Fruit fly (Drosophila melanogaster) whole organism, embryonic: ENCODE measurements around the gene Rack1.

ENCODE experiments used
- Blimp-1 ChIP-seq: fragments of 200-800 bp; sonication (Bioruptor generic); optimal IDR thresholded peaks from 3 replicates; lab custom pipeline; 2018; ENCODE audit warnings: missing biosample characterization, missing genetic modification characterization, mild to moderate bottlenecking, moderate library complexity, missing genetic modification reagents
- BtbVII ChIP-seq: fragments of 200-800 bp; sonication (Bioruptor generic); optimal IDR thresholded peaks from 3 replicates; lab custom pipeline; 2017; ENCODE audit warnings: missing biosample characterization, mild to moderate bottlenecking, missing genetic modification characterization
- Bteb2 ChIP-seq: fragments of 200-800 bp; sonication (Bioruptor generic); optimal IDR thresholded peaks from 2 replicates; lab custom pipeline; 2016; ENCODE audit warnings: missing biosample characterization, missing genetic modification characterization
- CG1024 ChIP-seq: fragments of 200-800 bp; sonication (Bioruptor generic); IDR thresholded peaks from 2 replicates; pipeline ENCODE4 v1.3.6; 2022; ENCODE audit warnings: missing biosample characterization, missing genetic modification characterization
- CG12071 ChIP-seq: fragments of 200-800 bp; sonication (Bioruptor generic); optimal IDR thresholded peaks from 3 replicates; lab custom pipeline; 2018; ENCODE audit warnings: missing biosample characterization, mild to moderate bottlenecking, missing genetic modification characterization
- CG14710 ChIP-seq: fragments of 200-800 bp; sonication (Bioruptor generic); optimal IDR thresholded peaks from 3 replicates; lab custom pipeline; 2019; ENCODE audit warnings: missing biosample characterization, mild to moderate bottlenecking, missing genetic modification characterization, moderate library complexity
- CG15073 ChIP-seq: fragments of 200-800 bp; sonication (Bioruptor generic); optimal IDR thresholded peaks from 2 replicates; lab custom pipeline; 2016; ENCODE audit warnings: missing biosample characterization, missing genetic modification characterization
- CG17385 ChIP-seq: fragments of 200-800 bp; sonication (Bioruptor generic); optimal IDR thresholded peaks from 3 replicates; lab custom pipeline; 2018; ENCODE audit warnings: missing biosample characterization, mild to moderate bottlenecking, missing genetic modification characterization
- CG17568 ChIP-seq: fragments of 200-800 bp; sonication (Bioruptor generic); optimal IDR thresholded peaks from 2 replicates; lab custom pipeline; 2018; ENCODE audit warnings: missing biosample characterization, mild to moderate bottlenecking, missing genetic modification characterization, moderate library complexity
- CG2199 ChIP-seq: fragments of 200-800 bp; sonication (Bioruptor generic); IDR thresholded peaks from 3 replicates; pipeline ENCODE4 v1.3.6; 2022; ENCODE audit warnings: missing biosample characterization, missing genetic modification characterization
- CG2875 ChIP-seq: fragments of 200-800 bp; sonication (Bioruptor generic); optimal IDR thresholded peaks from 2 replicates; lab custom pipeline; 2017; ENCODE audit warnings: missing biosample characterization, mild to moderate bottlenecking, missing genetic modification characterization, missing genetic modification reagents
- CG30020 ChIP-seq: fragments of 200-800 bp; optimal IDR thresholded peaks from 2 replicates; lab custom pipeline; 2019; ENCODE audit warnings: missing biosample characterization, mild to moderate bottlenecking, missing genetic modification characterization, moderate library complexity
- CG5180 ChIP-seq: fragments of 200-800 bp; sonication (Bioruptor generic); optimal IDR thresholded peaks from 3 replicates; lab custom pipeline; 2017; ENCODE audit warnings: missing biosample characterization, missing genetic modification characterization, mild to moderate bottlenecking, moderate library complexity, missing genetic modification reagents
- CG6254 ChIP-seq: fragments of 200-800 bp; sonication (Bioruptor generic); optimal IDR thresholded peaks from 3 replicates; lab custom pipeline; 2017; ENCODE audit warnings: mild to moderate bottlenecking, missing biosample characterization, missing genetic modification reagents, missing genetic modification characterization
- CG6813 ChIP-seq: fragments of 200-800 bp; sonication (Bioruptor generic); optimal IDR thresholded peaks from 2 replicates; lab custom pipeline; 2017; ENCODE audit warnings: missing biosample characterization, missing genetic modification characterization, mild to moderate bottlenecking, moderate library complexity, missing genetic modification reagents
- CG7987 ChIP-seq: fragments of 200-800 bp; sonication (Bioruptor generic); optimal IDR thresholded peaks from 2 replicates; lab custom pipeline; 2018; ENCODE audit warnings: missing biosample characterization, mild to moderate bottlenecking, missing genetic modification characterization, moderate library complexity
- CG8290 ChIP-seq, 3 experiments: fragments of 200-800 bp; sonication (Bioruptor generic); optimal IDR thresholded peaks; 2 replicates each; lab custom pipeline; 2016 to 2019; ENCODE audit warnings: missing biosample characterization in 3 of 3, missing genetic modification characterization in 3 of 3, mild to moderate bottlenecking in 2 of 3, moderate library complexity in 1 of 3
- CG8765 ChIP-seq: fragments of 200-800 bp; sonication (Bioruptor generic); IDR thresholded peaks from 2 replicates; pipeline ENCODE4 v1.3.6; 2022; ENCODE audit warnings: missing biosample characterization, missing genetic modification characterization
- CHES-1-like ChIP-seq: fragments of 200-800 bp; sonication (Bioruptor generic); optimal IDR thresholded peaks from 2 replicates; lab custom pipeline; 2016; ENCODE audit warnings: missing biosample characterization, missing genetic modification characterization
- CrebB ChIP-seq: fragments of 200-800 bp; sonication (Bioruptor generic); optimal IDR thresholded peaks from 3 replicates; lab custom pipeline; 2018; ENCODE audit warnings: missing biosample characterization, mild to moderate bottlenecking, missing genetic modification characterization
- Gsc ChIP-seq: fragments of 200-800 bp; sonication (Bioruptor generic); IDR thresholded peaks from 2 replicates; pipeline ENCODE4 v1.3.6; 2022; ENCODE audit warnings: missing biosample characterization, missing genetic modification characterization
- HLHmδ ChIP-seq: fragments of 200-800 bp; sonication (Bioruptor generic); optimal IDR thresholded peaks from 2 replicates; lab custom pipeline; 2018; ENCODE audit warnings: missing biosample characterization, mild to moderate bottlenecking, missing genetic modification characterization, moderate library complexity
- NK7.1 ChIP-seq: fragments of 200-800 bp; sonication (Bioruptor generic); optimal IDR thresholded peaks from 3 replicates; lab custom pipeline; 2016; ENCODE audit warnings: missing biosample characterization, missing genetic modification characterization
- Pdp1 ChIP-seq, 2 experiments: fragments of 200-800 bp; sonication (Bioruptor generic); optimal IDR thresholded peaks; 3 replicates each; lab custom pipeline; 2016; ENCODE audit warnings: missing biosample characterization in 2 of 2, missing genetic modification characterization in 2 of 2, mild to moderate bottlenecking in 1 of 2, moderate library complexity in 1 of 2
- Trl ChIP-seq, 3 experiments: fragments of >200 bp in 2 of 3; fragments of 200-800 bp in 1 of 3; sonication (Bioruptor generic) in 1 of 3; optimal IDR thresholded peaks; 2 replicates in 1 of 3; 3 replicates in 2 of 3; lab custom pipeline; 2016 to 2017; ENCODE audit warnings: missing biosample characterization in 1 of 3, missing genetic modification characterization in 1 of 3
- Vsx1 ChIP-seq: fragments of 200-800 bp; sonication (Bioruptor generic); optimal IDR thresholded peaks from 2 replicates; lab custom pipeline; 2017; ENCODE audit warnings: missing biosample characterization, mild to moderate bottlenecking, missing genetic modification characterization, missing genetic modification reagents
- Xrp1 ChIP-seq: fragments of 200-800 bp; sonication (Bioruptor generic); IDR thresholded peaks from 2 replicates; pipeline ENCODE4 v1.3.6; 2022; ENCODE audit warnings: missing biosample characterization, missing genetic modification characterization
- ab ChIP-seq: fragments of 200-800 bp; sonication (Bioruptor generic); optimal IDR thresholded peaks from 2 replicates; lab custom pipeline; 2016; ENCODE audit warnings: missing biosample characterization, missing genetic modification characterization
- ap ChIP-seq: fragments of 200-800 bp; sonication (Bioruptor generic); IDR thresholded peaks from 2 replicates; pipeline ENCODE4 v1.3.6; 2022; ENCODE audit warnings: missing biosample characterization, missing genetic modification characterization
- bowl ChIP-seq: fragments of 200-800 bp; sonication (Bioruptor generic); IDR thresholded peaks from 2 replicates; pipeline ENCODE4 v1.3.6; 2022; ENCODE audit warnings: missing biosample characterization, missing genetic modification characterization
- chif ChIP-seq, 2 experiments: fragments of 200-800 bp; sonication (Bioruptor generic); optimal IDR thresholded peaks; 3 replicates each; lab custom pipeline; 2016; ENCODE audit warnings: missing biosample characterization in 2 of 2, missing genetic modification characterization in 2 of 2
- chm ChIP-seq: fragments of 200-800 bp; sonication (Bioruptor generic); IDR thresholded peaks from 2 replicates; pipeline ENCODE4 v1.3.6; 2022; ENCODE audit warnings: missing biosample characterization, missing genetic modification characterization
- crol ChIP-seq: fragments of 200-800 bp; sonication (Bioruptor generic); IDR thresholded peaks from 2 replicates; pipeline ENCODE4 v1.3.6; 2022; ENCODE audit warnings: missing biosample characterization, missing genetic modification characterization
- danr ChIP-seq: fragments of 200-800 bp; sonication (Bioruptor generic); IDR thresholded peaks from 2 replicates; pipeline ENCODE4 v1.3.6; 2022; ENCODE audit warnings: missing biosample characterization, missing genetic modification characterization
- dpn ChIP-seq, 2 experiments: fragments of 200-800 bp; sonication (Bioruptor generic); optimal IDR thresholded peaks; 3 replicates each; lab custom pipeline; 2016; ENCODE audit warnings: missing biosample characterization in 2 of 2, missing genetic modification characterization in 2 of 2
- ftz-f1 ChIP-seq: fragments of 200-800 bp; sonication (Bioruptor generic); optimal IDR thresholded peaks from 2 replicates; lab custom pipeline; 2016; ENCODE audit warnings: missing biosample characterization, missing genetic modification characterization
- gcm ChIP-seq: fragments of 200-800 bp; sonication (Bioruptor generic); optimal IDR thresholded peaks from 2 replicates; lab custom pipeline; 2019; ENCODE audit warnings: missing biosample characterization, mild to moderate bottlenecking, missing genetic modification characterization, moderate library complexity
- ind ChIP-seq: fragments of 200-800 bp; sonication (Bioruptor generic); optimal IDR thresholded peaks from 3 replicates; lab custom pipeline; 2016; ENCODE audit warnings: missing biosample characterization, missing genetic modification characterization
- kni ChIP-seq: fragments of 200-800 bp; sonication (Bioruptor generic); optimal IDR thresholded peaks from 3 replicates; lab custom pipeline; 2017; ENCODE audit warnings: mild to moderate bottlenecking, missing biosample characterization, missing genetic modification reagents, missing genetic modification characterization
- lab ChIP-seq: fragments of 200-800 bp; sonication (Bioruptor generic); optimal IDR thresholded peaks from 3 replicates; lab custom pipeline; 2017; ENCODE audit warnings: missing biosample characterization, missing genetic modification characterization, mild to moderate bottlenecking, moderate library complexity, missing genetic modification reagents
- nau ChIP-seq: fragments of 200-800 bp; sonication (Bioruptor generic); optimal IDR thresholded peaks from 3 replicates; lab custom pipeline; 2017; ENCODE audit warnings: missing biosample characterization, mild to moderate bottlenecking, missing genetic modification characterization, missing genetic modification reagents
- nom ChIP-seq: fragments of 200-800 bp; sonication (Bioruptor generic); optimal IDR thresholded peaks from 2 replicates; lab custom pipeline; 2017; ENCODE audit warnings: missing biosample characterization, missing genetic modification characterization, mild to moderate bottlenecking, moderate library complexity, missing genetic modification reagents
- pfk ChIP-seq: fragments of 200-800 bp; sonication (Bioruptor generic); optimal IDR thresholded peaks from 2 replicates; lab custom pipeline; 2018; ENCODE audit warnings: missing biosample characterization, mild to moderate bottlenecking, missing genetic modification characterization, moderate library complexity
- rib ChIP-seq: fragments of 200-800 bp; sonication (Bioruptor generic); IDR thresholded peaks from 2 replicates; pipeline ENCODE4 v1.3.6; 2022; ENCODE audit warnings: missing biosample characterization, missing genetic modification characterization
- salm ChIP-seq: fragments of 200-800 bp; sonication (Bioruptor generic); optimal IDR thresholded peaks from 2 replicates; lab custom pipeline; 2018; ENCODE audit warnings: missing biosample characterization, mild to moderate bottlenecking, missing genetic modification characterization
- sens ChIP-seq: fragments of 200-800 bp; sonication (Bioruptor generic); peaks from one replicate; lab custom pipeline; 2016; ENCODE audit warnings: missing biosample characterization, missing genetic modification characterization
- slbo ChIP-seq: fragments of 200-800 bp; sonication (Bioruptor generic); IDR thresholded peaks from 2 replicates; pipeline ENCODE4 v1.3.6; 2022; ENCODE audit warnings: missing biosample characterization, missing genetic modification characterization
- sr ChIP-seq: fragments of 200-800 bp; sonication (Bioruptor generic); IDR thresholded peaks from 3 replicates; pipeline ENCODE4 v1.3.6; 2022; ENCODE audit warnings: missing biosample characterization, missing genetic modification characterization
- vvl ChIP-seq: fragments of 200-800 bp; sonication (Bioruptor generic); IDR thresholded peaks from 2 replicates; pipeline ENCODE4 v1.3.6; 2022; ENCODE audit warnings: missing biosample characterization, missing genetic modification characterization

Rack1 gene

DNA sequence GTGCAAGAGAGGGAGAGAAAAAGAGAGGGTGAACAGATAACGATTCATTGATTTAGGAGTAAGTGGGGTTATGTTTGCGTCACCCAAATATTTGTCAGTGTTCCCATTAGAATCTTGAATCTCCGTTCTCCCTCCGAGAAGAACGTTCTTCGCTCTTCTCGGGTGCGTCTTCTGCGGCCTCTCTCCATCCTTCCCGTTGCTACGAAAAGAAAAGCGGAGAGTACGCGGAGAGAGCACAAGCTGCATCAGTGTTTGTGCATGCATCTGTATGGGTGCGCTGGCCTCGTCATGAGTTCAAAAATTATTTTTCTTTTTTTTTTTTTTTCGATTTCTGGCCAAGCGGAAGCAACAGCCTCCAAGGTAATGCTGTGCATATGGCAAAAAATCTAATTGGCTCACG, 1.8 kb upstream of the Rack1 start (continued):
- peak; percentile 48 for TF ChIP-seq nau (GFP tag; lab: Kevin White, UChicago)
- TF ChIP-seq CG8765 (GFP tag; lab: Robert Waterston, UW) = no peak
- TF ChIP-seq ftz-f1 (GFP tag; lab: Kevin White, UChicago) = peak; percentile 70
- TF ChIP-seq CG5180 (GFP tag; lab: Kevin White, UChicago) = peak; percentile 31
- no peak for TF ChIP-seq ind (GFP tag; lab: Kevin White, UChicago)
- 0 out of 2 replicates have a peak, but pooled peaks have one; percentile 51 for TF ChIP-seq vvl (GFP tag; lab: Robert Waterston, UW)
- peak; percentile 47 for TF ChIP-seq gcm (GFP tag; lab: Kevin White, UChicago)
- TF ChIP-seq rib (GFP tag; lab: Robert Waterston, UW) = 0 out of 2 replicates have a peak, but pooled peaks have one; percentile 45
- no peak for TF ChIP-seq chm (GFP tag; lab: Robert Waterston, UW)
- TF ChIP-seq CG30020 (tag; lab: Kevin White, UChicago) = no peak
- TF ChIP-seq CG8290 (GFP tag; optimal IDR thresholded peaks at IDR 0.05; lab: Kevin White, UChicago) = no peak
- peak in 1 of 2 experiments; percentile 45 for TF ChIP-seq CG8290 (tag; optimal IDR thresholded peaks at IDR 0.05; lab: Kevin White, UChicago)
- TF ChIP-seq salm (tag; lab: Kevin White, UChicago) = peak; percentile 33
- peak; percentile 17 for TF ChIP-seq CG6254 (GFP tag; lab: Kevin White, UChicago)
- TF ChIP-seq dpn (GFP tag; optimal IDR thresholded peaks at IDR 0.05; lab: Kevin White, UChicago) = no peak
- peak; percentile 22 for TF ChIP-seq CG17385 (GFP tag; lab: Kevin White, UChicago)
- TF ChIP-seq CG2875 (GFP tag; lab: Kevin White, UChicago) = peak; percentile 13
- peak; percentile 28; the same call in 1 of the 2 replicates for TF ChIP-seq crol (GFP tag; lab: Robert Waterston, UW)
- no peak for TF ChIP-seq HLHmδ (GFP tag; lab: Kevin White, UChicago)
- no peak for TF ChIP-seq bowl
- TF ChIP-seq pfk (GFP tag; lab: Kevin White, UChicago) = peak; percentile 7
- TF ChIP-seq Blimp-1 = peak; percentile 16
- TF ChIP-seq sens (GFP tag; lab: Kevin White, UChicago) = peak; percentile 69
- TF ChIP-seq CG12071 = peak; percentile 37
- 0 out of 3 replicates have a peak, but pooled peaks have one; percentile 55 for TF ChIP-seq CG2199 (GFP tag; lab: Robert Waterston, UW)
- TF ChIP-seq CG15073 = no peak
- 0 out of 2 replicates have a peak, but pooled peaks have one; percentile 17 for TF ChIP-seq Xrp1 (GFP tag; lab: Robert Waterston, UW)
- TF ChIP-seq Vsx1 (GFP tag; lab: Kevin White, UChicago) = no peak
- TF ChIP-seq sr = no peak
- peak; percentile 61 for TF ChIP-seq CG6813 (GFP tag; lab: Kevin White, UChicago)
- peak; percentile 20 for TF ChIP-seq CG17568
- peak; percentile 93 for TF ChIP-seq Trl (optimal IDR thresholded peaks at IDR 0.05; lab: Kevin White, UChicago)
- peak; percentile 39 for TF ChIP-seq Trl (GFP tag; optimal IDR thresholded peaks at IDR 0.05; lab: Kevin White, UChicago)
- TF ChIP-seq CG7987 (GFP tag; lab: Kevin White, UChicago) = peak; percentile 38
- TF ChIP-seq NK7.1 = no peak
- no peak for TF ChIP-seq ab (GFP tag; lab: Kevin White, UChicago)
- peak in 1 of 2 experiments; percentile 69 for TF ChIP-seq Pdp1 (GFP tag; optimal IDR thresholded peaks at IDR 0.05; lab: Kevin White, UChicago)
- TF ChIP-seq Bteb2 (GFP tag; lab: Kevin White, UChicago) = no peak
- peak; percentile 27 for TF ChIP-seq CG14710 (tag; lab: Kevin White, UChicago)
- TF ChIP-seq slbo (GFP tag; lab: Robert Waterston, UW) = no peak
- no peak for TF ChIP-seq ap (GFP tag; lab: Robert Waterston, UW)
- peak; percentile 14 for TF ChIP-seq CHES-1-like (GFP tag; lab: Kevin White, UChicago)
- TF ChIP-seq CrebB (tag; lab: Kevin White, UChicago) = peak; percentile 17
- no peak for TF ChIP-seq danr
- peak; percentile 4 for TF ChIP-seq kni
- no peak for TF ChIP-seq CG1024 (GFP tag; lab: Robert Waterston, UW)
- TF ChIP-seq nom (GFP tag; lab: Kevin White, UChicago) = peak; percentile 8
- TF ChIP-seq lab (GFP tag; lab: Kevin White, UChicago) = peak; percentile 23
- peak; percentile 47 for TF ChIP-seq BtbVII (GFP tag; lab: Kevin White, UChicago)
- no peak for TF ChIP-seq Gsc (GFP tag; lab: Robert Waterston, UW)
- no peak for TF ChIP-seq chif (GFP tag; optimal IDR thresholded peaks at IDR 0.05; lab: Kevin White, UChicago)
